Worm (Caenorhabditis elegans) whole organism, mixed stage, embryonic: ENCODE data around the gene srlf-18.

Source experiments
- blmp-1 ChIP-seq: fragments of 150-350 bp; optimal IDR thresholded peaks from 2 replicates; lab custom pipeline; 2014; ENCODE audit warnings: missing biosample characterization, missing genetic modification characterization
- ceh-83 ChIP-seq: fragments of 200-800 bp; sonication (Bioruptor generic); optimal IDR thresholded peaks from 2 replicates; lab custom pipeline; 2018; ENCODE audit warnings: mild to moderate bottlenecking, missing genetic modification characterization, missing compliant biosample characterization
- ces-1 ChIP-seq: fragments of 150-350 bp; optimal IDR thresholded peaks from 2 replicates; lab custom pipeline; 2014; ENCODE audit warnings: missing biosample characterization, missing genetic modification reagents, missing genetic modification characterization
- cnd-1 ChIP-seq: fragments of 200-800 bp; sonication (Bioruptor generic); optimal IDR thresholded peaks from 2 replicates; lab custom pipeline; 2018; ENCODE audit warnings: mild to moderate bottlenecking, missing genetic modification characterization, missing compliant biosample characterization
- elt-3 ChIP-seq: fragments of 150-350 bp; optimal IDR thresholded peaks from 2 replicates; lab custom pipeline; 2014; ENCODE audit warnings: missing biosample characterization, missing genetic modification characterization
- mep-1 ChIP-seq: fragments of 150-350 bp; optimal IDR thresholded peaks from 2 replicates; lab custom pipeline; 2017; ENCODE audit warnings: missing biosample characterization, missing genetic modification reagents, missing genetic modification characterization, inconsistent platforms
- nhr-237 ChIP-seq: fragments of 150-350 bp; optimal IDR thresholded peaks from 2 replicates; lab custom pipeline; 2014; ENCODE audit warnings: missing biosample characterization, missing genetic modification characterization
- nhr-28 ChIP-seq: fragments of 150-350 bp; optimal IDR thresholded peaks from 2 replicates; lab custom pipeline; 2014; ENCODE audit warnings: missing biosample characterization, missing genetic modification characterization
- unc-120 ChIP-seq: sonication (generic microtip); optimal IDR thresholded peaks from 2 replicates; lab custom pipeline; 2017; ENCODE audit warnings: missing genetic modification characterization, missing compliant biosample characterization; ENCODE audit not compliant: poor library complexity, severe bottlenecking
- unc-62 ChIP-seq: fragments of 150-350 bp; optimal IDR thresholded peaks from 2 replicates; lab custom pipeline; 2014; ENCODE audit warnings: missing biosample characterization, missing genetic modification reagents, missing genetic modification characterization
- zip-8 ChIP-seq: fragments of 150-350 bp; optimal IDR thresholded peaks from 2 replicates; lab custom pipeline; 2014; ENCODE audit warnings: missing biosample characterization, missing genetic modification characterization
- ztf-11 ChIP-seq: fragments of 150-350 bp; optimal IDR thresholded peaks from 2 replicates; lab custom pipeline; 2014; ENCODE audit warnings: missing biosample characterization, missing genetic modification characterization

DNA sequence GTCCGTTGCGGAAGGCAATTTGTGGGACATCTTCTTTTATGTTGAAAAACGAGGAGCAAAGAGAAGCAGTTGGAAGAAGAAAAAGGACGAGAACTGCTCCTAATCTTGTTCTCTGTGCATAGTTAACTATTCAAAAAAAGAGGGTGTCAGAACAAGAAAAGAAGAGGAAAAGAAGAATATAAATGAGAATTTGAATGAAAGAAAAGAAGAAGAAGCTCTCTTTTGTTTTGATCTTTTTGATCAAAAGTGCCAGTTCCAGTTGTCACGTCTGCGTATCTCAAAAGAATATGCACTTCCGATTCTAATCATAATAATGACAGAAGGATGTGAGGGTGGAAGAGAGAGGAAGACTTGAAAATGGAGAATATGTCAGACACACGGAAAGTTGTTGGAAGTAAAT, 6.3 kb downstream of the srlf-18 start, which contains the start of gene M7.8:
- TF ChIP-seq mep-1 (no peak), zip-8 (no peak), blmp-1 (no peak), ztf-11 (tag; lab: Kevin White, UChicago) (no peak), elt-3 (tag; lab: Kevin White, UChicago) (no peak), nhr-28 (no peak), ces-1 (peak; percentile 53), ceh-83 (GFP tag; lab: Kevin White, UChicago) (no peak), cnd-1 (no peak), nhr-237 (tag; lab: Kevin White, UChicago) (no peak), unc-62 (GFP tag; lab: Kevin White, UChicago) (peak; percentile 32), unc-120 (tag; lab: Kevin White, UChicago) (no peak)
